Fruit fly (Drosophila melanogaster) whole organism, embryonic: ENCODE measurements around the gene PIG-U.

Experiments
- Asciz ChIP-seq: fragments of 200-800 bp; sonication (Bioruptor generic); optimal IDR thresholded peaks from 2 replicates; lab custom pipeline; 2017; ENCODE audit warnings: missing biosample characterization, mild to moderate bottlenecking, missing genetic modification characterization, missing genetic modification reagents
- CG10462 ChIP-seq: fragments of 200-800 bp; sonication (Bioruptor generic); optimal IDR thresholded peaks from 2 replicates; lab custom pipeline; 2016; ENCODE audit warnings: missing biosample characterization, missing genetic modification characterization
- CG12236 ChIP-seq: fragments of 200-800 bp; sonication (Bioruptor generic); optimal IDR thresholded peaks from 2 replicates; lab custom pipeline; 2016; ENCODE audit warnings: missing biosample characterization, missing genetic modification characterization
- CG16779 ChIP-seq: fragments of 200-800 bp; sonication (Bioruptor generic); IDR thresholded peaks from 2 replicates; pipeline ENCODE4 v1.3.6; 2022; ENCODE audit warnings: missing biosample characterization, missing genetic modification characterization
- CG17829 ChIP-seq: fragments of 200-800 bp; optimal IDR thresholded peaks from 2 replicates; lab custom pipeline; 2019; ENCODE audit warnings: missing biosample characterization, mild to moderate bottlenecking, missing genetic modification characterization, moderate library complexity
- CG1792 ChIP-seq: fragments of 200-800 bp; sonication (Bioruptor generic); optimal IDR thresholded peaks from 2 replicates; lab custom pipeline; 2016; ENCODE audit warnings: missing biosample characterization, missing genetic modification characterization
- CG18011 ChIP-seq: fragments of 200-800 bp; sonication (Bioruptor generic); optimal IDR thresholded peaks from 2 replicates; lab custom pipeline; 2017; ENCODE audit warnings: missing biosample characterization, missing genetic modification characterization, mild to moderate bottlenecking, moderate library complexity, missing genotype
- CG2202 ChIP-seq: fragments of 200-800 bp; sonication (Bioruptor generic); optimal IDR thresholded peaks from 2 replicates; lab custom pipeline; 2018; ENCODE audit warnings: missing biosample characterization, mild to moderate bottlenecking, missing genetic modification characterization
- CG34376 ChIP-seq: fragments of 200-800 bp; sonication (Bioruptor generic); optimal IDR thresholded peaks from 2 replicates; lab custom pipeline; 2018; ENCODE audit warnings: missing biosample characterization, mild to moderate bottlenecking, missing genetic modification characterization
- CG6272 ChIP-seq: fragments of 200-800 bp; sonication (Bioruptor generic); IDR thresholded peaks from 2 replicates; pipeline ENCODE4 v1.3.6; 2022; ENCODE audit warnings: missing biosample characterization, missing genetic modification characterization
- CG7928 ChIP-seq: fragments of 200-800 bp; sonication (Bioruptor generic); optimal IDR thresholded peaks from 2 replicates; lab custom pipeline; 2017; ENCODE audit warnings: missing biosample characterization, mild to moderate bottlenecking, missing genetic modification characterization
- Dfd ChIP-seq, 2 experiments: fragments of >200 bp; optimal IDR thresholded peaks; 2 replicates each; lab custom pipeline; 2017; ENCODE audit warnings: missing biosample characterization in 2 of 2, missing genetic modification characterization in 2 of 2
- E2f2 ChIP-seq: fragments of 200-800 bp; sonication (Bioruptor generic); IDR thresholded peaks from 2 replicates; pipeline ENCODE4 v1.3.6; 2022; ENCODE audit warnings: missing biosample characterization, missing genetic modification characterization
- ERR ChIP-seq: fragments of 200-800 bp; sonication (Bioruptor generic); optimal IDR thresholded peaks from 2 replicates; lab custom pipeline; 2016; ENCODE audit warnings: missing biosample characterization, missing genetic modification characterization
- Ets65A ChIP-seq: fragments of 200-800 bp; sonication (Bioruptor generic); peaks from one replicate; lab custom pipeline; 2016; ENCODE audit warnings: missing biosample characterization, missing genetic modification characterization
- Fer1 ChIP-seq: fragments of 200-800 bp; sonication (Bioruptor generic); optimal IDR thresholded peaks from 2 replicates; lab custom pipeline; 2017; ENCODE audit warnings: missing biosample characterization, mild to moderate bottlenecking, missing genetic modification characterization
- GATAe ChIP-seq: fragments of 200-800 bp; sonication (Bioruptor generic); conservative IDR thresholded peaks from 2 replicates; pipeline ENCODE4 v1.3.6; 2022; ENCODE audit warnings: missing biosample characterization, missing genetic modification characterization
- HLH3B ChIP-seq: fragments of 200-800 bp; sonication (Bioruptor generic); IDR thresholded peaks from 2 replicates; pipeline ENCODE4 v1.3.6; 2022; ENCODE audit warnings: missing biosample characterization, missing genetic modification characterization
- HLH4C ChIP-seq: fragments of 200-800 bp; sonication (Bioruptor generic); IDR thresholded peaks from 3 replicates; pipeline ENCODE4 v1.3.6; 2022; ENCODE audit warnings: missing biosample characterization, missing genetic modification characterization; ENCODE audit not compliant: partially characterized antibody
- HLH54F ChIP-seq: fragments of 200-800 bp; sonication (Bioruptor generic); optimal IDR thresholded peaks from 3 replicates; lab custom pipeline; 2016; ENCODE audit warnings: missing biosample characterization, missing genetic modification characterization
- Hr3 ChIP-seq: fragments of 200-800 bp; sonication (Bioruptor generic); optimal IDR thresholded peaks from 3 replicates; lab custom pipeline; 2016; ENCODE audit warnings: missing biosample characterization, missing genetic modification characterization
- Hr39 ChIP-seq: fragments of >200 bp; optimal IDR thresholded peaks from 2 replicates; lab custom pipeline; 2017
- NK7.1 ChIP-seq: fragments of 200-800 bp; sonication (Bioruptor generic); optimal IDR thresholded peaks from 3 replicates; lab custom pipeline; 2016; ENCODE audit warnings: missing biosample characterization, missing genetic modification characterization
- Oaz ChIP-seq: fragments of 200-800 bp; sonication (Bioruptor generic); IDR thresholded peaks from 2 replicates; pipeline ENCODE4 v1.3.6; 2022; ENCODE audit warnings: missing biosample characterization, missing genetic modification characterization
- bsh ChIP-seq, 2 experiments: fragments of 200-800 bp; sonication (Bioruptor generic); optimal IDR thresholded peaks; 2 replicates each; lab custom pipeline; 2017 to 2018; ENCODE audit warnings: mild to moderate bottlenecking in 2 of 2, missing biosample characterization in 2 of 2, missing genetic modification characterization in 2 of 2, moderate library complexity in 1 of 2
- chif ChIP-seq, 2 experiments: fragments of 200-800 bp; sonication (Bioruptor generic); optimal IDR thresholded peaks; 3 replicates each; lab custom pipeline; 2016; ENCODE audit warnings: missing biosample characterization in 2 of 2, missing genetic modification characterization in 2 of 2
- crol ChIP-seq: fragments of 200-800 bp; sonication (Bioruptor generic); IDR thresholded peaks from 2 replicates; pipeline ENCODE4 v1.3.6; 2022; ENCODE audit warnings: missing biosample characterization, missing genetic modification characterization
- danr ChIP-seq: fragments of 200-800 bp; sonication (Bioruptor generic); IDR thresholded peaks from 2 replicates; pipeline ENCODE4 v1.3.6; 2022; ENCODE audit warnings: missing biosample characterization, missing genetic modification characterization
- exex ChIP-seq: fragments of 200-800 bp; sonication (Bioruptor generic); optimal IDR thresholded peaks from 4 replicates; lab custom pipeline; 2018; ENCODE audit warnings: missing biosample characterization, mild to moderate bottlenecking, missing genetic modification characterization, moderate library complexity
- fd3F ChIP-seq: fragments of 200-800 bp; sonication (Bioruptor generic); optimal IDR thresholded peaks from 2 replicates; lab custom pipeline; 2018; ENCODE audit warnings: missing biosample characterization, mild to moderate bottlenecking, missing genetic modification characterization, moderate library complexity
- grn ChIP-seq: fragments of 200-800 bp; sonication (Bioruptor generic); optimal IDR thresholded peaks from 3 replicates; lab custom pipeline; 2017; ENCODE audit warnings: missing biosample characterization, missing genetic modification characterization
- hth ChIP-seq: fragments of >200 bp; optimal IDR thresholded peaks from 2 replicates; lab custom pipeline; 2017; ENCODE audit warnings: inconsistent platforms
- ind ChIP-seq: fragments of 200-800 bp; sonication (Bioruptor generic); optimal IDR thresholded peaks from 3 replicates; lab custom pipeline; 2016; ENCODE audit warnings: missing biosample characterization, missing genetic modification characterization
- jing ChIP-seq: fragments of 200-800 bp; sonication (Bioruptor generic); optimal IDR thresholded peaks from 2 replicates; lab custom pipeline; 2018; ENCODE audit warnings: missing biosample characterization, mild to moderate bottlenecking, missing genetic modification characterization
- lab ChIP-seq: fragments of 200-800 bp; sonication (Bioruptor generic); optimal IDR thresholded peaks from 3 replicates; lab custom pipeline; 2017; ENCODE audit warnings: missing biosample characterization, missing genetic modification characterization, mild to moderate bottlenecking, moderate library complexity, missing genetic modification reagents
- luna ChIP-seq: fragments of 200-800 bp; sonication (Bioruptor generic); optimal IDR thresholded peaks from 2 replicates; lab custom pipeline; 2016; ENCODE audit warnings: missing biosample characterization, missing genetic modification characterization
- mam ChIP-seq: fragments of 200-800 bp; sonication (Bioruptor generic); optimal IDR thresholded peaks from 3 replicates; lab custom pipeline; 2016; ENCODE audit warnings: missing biosample characterization, missing genetic modification characterization
- mirr ChIP-seq: fragments of 200-800 bp; sonication (Bioruptor generic); optimal IDR thresholded peaks from 3 replicates; lab custom pipeline; 2018; ENCODE audit warnings: missing biosample characterization, mild to moderate bottlenecking, missing genetic modification characterization
- pros ChIP-seq: fragments of 200-800 bp; sonication (Bioruptor generic); optimal IDR thresholded peaks from 3 replicates; lab custom pipeline; 2019; ENCODE audit warnings: missing biosample characterization, mild to moderate bottlenecking, missing genetic modification characterization, moderate library complexity
- row ChIP-seq: fragments of 200-800 bp; sonication (Bioruptor generic); IDR thresholded peaks from 3 replicates; pipeline ENCODE4 v1.3.6; 2022; ENCODE audit warnings: missing biosample characterization, missing genetic modification characterization
- sc ChIP-seq, 3 experiments: fragments of >200 bp in 2 of 3; fragments of 200-800 bp in 1 of 3; sonication (Bioruptor generic) in 1 of 3; optimal IDR thresholded peaks; 2 replicates in 2 of 3; 3 replicates in 1 of 3; lab custom pipeline; 2017; ENCODE audit warnings: mild to moderate bottlenecking in 1 of 3, missing biosample characterization in 1 of 3, missing genetic modification characterization in 1 of 3, missing genetic modification reagents in 1 of 3
- sd ChIP-seq: fragments of 200-800 bp; sonication (Bioruptor generic); optimal IDR thresholded peaks from 3 replicates; lab custom pipeline; 2018; ENCODE audit warnings: missing biosample characterization, mild to moderate bottlenecking, missing genetic modification characterization, moderate library complexity
- sr ChIP-seq: fragments of 200-800 bp; sonication (Bioruptor generic); IDR thresholded peaks from 3 replicates; pipeline ENCODE4 v1.3.6; 2022; ENCODE audit warnings: missing biosample characterization, missing genetic modification characterization
- ssp ChIP-seq: fragments of 200-800 bp; sonication (Bioruptor generic); IDR thresholded peaks from 2 replicates; pipeline ENCODE4 v1.3.6; 2022; ENCODE audit warnings: missing biosample characterization, missing genetic modification characterization
- sug ChIP-seq: fragments of 200-800 bp; optimal IDR thresholded peaks from 2 replicates; lab custom pipeline; 2019; ENCODE audit warnings: missing biosample characterization, mild to moderate bottlenecking, missing genetic modification characterization, moderate library complexity
- unc-4 ChIP-seq: fragments of 200-800 bp; sonication (Bioruptor generic); IDR thresholded peaks from 2 replicates; pipeline ENCODE4 v1.3.6; 2022; ENCODE audit warnings: missing biosample characterization, missing genetic modification characterization; ENCODE audit not compliant: partially characterized antibody
- usp ChIP-seq: fragments of >200 bp; optimal IDR thresholded peaks from 2 replicates; lab custom pipeline; 2017; ENCODE audit warnings: missing biosample characterization, missing genetic modification characterization
- vnd ChIP-seq: fragments of 200-800 bp; sonication (Bioruptor generic); IDR thresholded peaks from 3 replicates; pipeline ENCODE4 v1.3.6; 2022; ENCODE audit warnings: missing biosample characterization, missing genetic modification characterization; ENCODE audit not compliant: partially characterized antibody

PIG-U gene

DNA sequence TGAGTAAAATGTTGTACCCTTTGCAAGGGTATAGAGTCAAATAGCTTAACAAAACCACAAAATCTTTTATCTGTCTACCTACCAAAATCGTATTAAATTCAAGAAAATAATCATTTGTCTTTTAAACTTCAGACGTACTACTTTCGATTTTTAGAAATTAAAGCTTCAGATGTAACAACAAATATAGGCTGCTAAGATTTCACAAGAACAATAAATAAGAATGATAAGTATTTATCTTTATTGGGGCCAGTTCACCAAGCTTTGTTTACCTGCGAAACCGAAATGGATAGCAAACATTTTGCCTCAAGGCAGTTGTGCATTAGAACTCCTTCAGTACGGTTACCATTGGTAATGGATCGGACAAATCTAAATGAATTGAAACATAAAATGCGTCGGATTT, 24.5 kb upstream of the PIG-U start, which contains the start of gene CG43400:
Gene CG43400, plus strand, starts transcription at position 301 of the 400 bp plus-strand sequence.
- TF ChIP-seq lab (GFP tag; lab: Kevin White, UChicago) (no peak), row (no peak), Hr3 (GFP tag; lab: Kevin White, UChicago) (no peak), mam (no peak), jing (GFP tag; lab: Kevin White, UChicago) (no peak), NK7.1 (GFP tag; lab: Kevin White, UChicago) (no peak), ssp (no peak), Hr39 (lab: Kevin White, UChicago) (no peak)

DNA sequence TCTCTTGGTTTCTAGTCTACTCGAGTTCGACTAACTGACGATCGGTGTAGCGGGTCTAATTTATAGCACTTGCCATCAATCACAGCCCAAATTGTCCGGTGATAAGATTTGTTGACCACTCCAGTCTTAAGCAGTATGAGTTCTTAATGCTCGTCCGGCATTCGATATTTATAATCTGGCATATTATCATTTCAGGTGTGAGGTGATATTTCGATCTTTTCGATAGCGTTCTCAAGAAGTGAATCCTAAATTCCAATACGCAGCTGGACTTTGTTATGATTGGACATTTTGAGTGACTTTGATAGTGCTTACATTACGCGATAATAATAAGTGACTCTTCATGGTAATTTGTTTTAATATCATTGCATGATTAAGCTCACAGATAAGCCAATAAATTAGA, 18.6 kb upstream of the PIG-U start, which contains the start of gene Bace:
Gene Bace, minus strand, starts transcription at position 39 of the 400 bp plus-strand sequence.
- TF ChIP-seq mirr (peak; percentile 70), GATAe (GFP tag; lab: Robert Waterston, UW) (peak; percentile 45; the same call in 1 of the 2 replicates), CG16779 (GFP tag; lab: Robert Waterston, UW) (no peak), CG18011 (no peak), Oaz (no peak), fd3F (GFP tag; lab: Kevin White, UChicago) (no peak), CG17829 (tag; lab: Kevin White, UChicago) (no peak), CG34376 (peak; percentile 85), Asciz (GFP tag; lab: Kevin White, UChicago) (no peak), chif (GFP tag; optimal IDR thresholded peaks at IDR 0.05; lab: Kevin White, UChicago) (no peak), HLH54F (GFP tag; lab: Kevin White, UChicago) (no peak), Fer1 (GFP tag; lab: Kevin White, UChicago) (no peak), Ets65A (GFP tag; lab: Kevin White, UChicago) (peak; percentile 49), sd (peak; percentile 53), CG1792 (GFP tag; lab: Kevin White, UChicago) (no peak), HLH4C (GFP tag; lab: Robert Waterston, UW) (no peak), bsh (GFP tag; optimal IDR thresholded peaks at IDR 0.05; lab: Kevin White, UChicago) (no peak), Dfd (GFP tag; optimal IDR thresholded peaks at IDR 0.05; lab: Kevin White, UChicago) (no peak), ind (GFP tag; lab: Kevin White, UChicago) (no peak), unc-4 (GFP tag; lab: Robert Waterston, UW) (no peak), CG2202 (tag; lab: Kevin White, UChicago) (no peak), pros (GFP tag; lab: Kevin White, UChicago) (no peak), hth (no peak), CG12236 (GFP tag; lab: Kevin White, UChicago) (no peak), CG10462 (no peak), crol (GFP tag; lab: Robert Waterston, UW) (no peak), E2f2 (GFP tag; lab: Robert Waterston, UW) (no peak), sr (GFP tag; lab: Robert Waterston, UW) (no peak), exex (tag; lab: Kevin White, UChicago) (peak; percentile 93), sc (optimal IDR thresholded peaks at IDR 0.05; lab: Kevin White, UChicago) (no peak), sc (GFP tag; optimal IDR thresholded peaks at IDR 0.05; lab: Kevin White, UChicago) (no peak), CG6272 (no peak), ssp (no peak), CG7928 (GFP tag; lab: Kevin White, UChicago) (no peak), ERR (GFP tag; lab: Kevin White, UChicago) (no peak), luna (GFP tag; lab: Kevin White, UChicago) (no peak), HLH3B (no peak), grn (GFP tag; lab: Kevin White, UChicago) (peak; percentile 85), usp (GFP tag; lab: Kevin White, UChicago) (no peak), danr (GFP tag; lab: Robert Waterston, UW) (no peak), vnd (GFP tag; lab: Robert Waterston, UW) (0 out of 3 replicates have a peak, but pooled peaks have one; percentile 40), jing (GFP tag; lab: Kevin White, UChicago) (no peak), sug (tag; lab: Kevin White, UChicago) (no peak)
- TF ChIP-seq, all 482 proteins: peak for 8
